Fruit fly (Drosophila melanogaster) whole organism: ENCODE measurements around the gene Ptp61F.

Source experiments
- CG8478 ChIP-seq: fragments of >200 bp; optimal IDR thresholded peaks from 2 replicates; lab custom pipeline; 2018; ENCODE audit warnings: inconsistent platforms
- Dll ChIP-seq: fragments of >200 bp; optimal IDR thresholded peaks from 2 replicates; lab custom pipeline; 2017
- EcR ChIP-seq, 2 experiments: fragments of >200 bp; optimal IDR thresholded peaks; 2 replicates each; lab custom pipeline; 2017; ENCODE audit warnings: missing biosample characterization in 2 of 2, missing genetic modification characterization in 2 of 2, missing genetic modification reagents in 2 of 2
- pan ChIP-seq: fragments of >200 bp; optimal IDR thresholded peaks from 2 replicates; lab custom pipeline; 2017
- psq ChIP-seq: fragments of >200 bp; optimal IDR thresholded peaks from 2 replicates; lab custom pipeline; 2017
- usp ChIP-seq: fragments of >200 bp; optimal IDR thresholded peaks from 2 replicates; lab custom pipeline; 2017; ENCODE audit warnings: missing biosample characterization, missing genetic modification characterization, mixed read lengths

dm6 chr3L:1442309-1442708 is 32.7 kb downstream of the Ptp61F start:
- TF ChIP-seq pan (lab: Kevin White, UChicago) = no peak
- no peak for TF ChIP-seq Dll (lab: Kevin White, UChicago)
- no peak for TF ChIP-seq psq (lab: Kevin White, UChicago)
- no peak for TF ChIP-seq usp (GFP tag; lab: Kevin White, UChicago)
- no peak for TF ChIP-seq EcR (GFP tag; optimal IDR thresholded peaks at IDR 0.05; lab: Kevin White, UChicago)
- TF ChIP-seq CG8478 (lab: Kevin White, UChicago) = no peak
